Fruit fly (Drosophila melanogaster): Measurements from ENCODE around the gene b.

dm6 chr2L:13820948-13821347, at the start of gene b:
- no peak for TF ChIP-seq CG5204 (GFP tag; optimal IDR thresholded peaks at IDR 0.05)
- TF ChIP-seq CG7045 (GFP tag; optimal IDR thresholded peaks at IDR 0.05): no peak
- TF ChIP-seq CG7101 (tag; optimal IDR thresholded peaks at IDR 0.05): no peak
- TF ChIP-seq CG1620 (GFP tag; optimal IDR thresholded peaks at IDR 0.05): no peak
- no peak for TF ChIP-seq toe (GFP tag; optimal IDR thresholded peaks at IDR 0.05)
- no peak for TF ChIP-seq CG14711 (tag; optimal IDR thresholded peaks at IDR 0.05)
- no peak for TF ChIP-seq CG11617 (GFP tag; optimal IDR thresholded peaks at IDR 0.05)
- no peak for TF ChIP-seq Mnt (GFP tag; optimal IDR thresholded peaks at IDR 0.05)
- no peak for TF ChIP-seq Clk (GFP tag; optimal IDR thresholded peaks at IDR 0.05)

Data from whole organism, adult.